Worm (Caenorhabditis elegans) whole organism, L4/young adult: Measurements from ENCODE around the gene T12A7.9.

Source experiments
- W03F9.2 ChIP-seq: fragments of 150-350 bp; optimal IDR thresholded peaks from 2 replicates; lab custom pipeline; 2014; ENCODE audit warnings: missing biosample characterization, missing genetic modification characterization
- dao-5 ChIP-seq: sonication (generic microtip); optimal IDR thresholded peaks from 2 replicates; lab custom pipeline; 2016; ENCODE audit warnings: missing genotype, missing genetic modification characterization, moderate library complexity, missing compliant biosample characterization
- him-1 ChIP-seq: sonication (generic microtip); optimal IDR thresholded peaks from 2 replicates; lab custom pipeline; 2016; ENCODE audit warnings: missing genotype, missing genetic modification reagents, missing genetic modification characterization, missing compliant biosample characterization

DNA sequence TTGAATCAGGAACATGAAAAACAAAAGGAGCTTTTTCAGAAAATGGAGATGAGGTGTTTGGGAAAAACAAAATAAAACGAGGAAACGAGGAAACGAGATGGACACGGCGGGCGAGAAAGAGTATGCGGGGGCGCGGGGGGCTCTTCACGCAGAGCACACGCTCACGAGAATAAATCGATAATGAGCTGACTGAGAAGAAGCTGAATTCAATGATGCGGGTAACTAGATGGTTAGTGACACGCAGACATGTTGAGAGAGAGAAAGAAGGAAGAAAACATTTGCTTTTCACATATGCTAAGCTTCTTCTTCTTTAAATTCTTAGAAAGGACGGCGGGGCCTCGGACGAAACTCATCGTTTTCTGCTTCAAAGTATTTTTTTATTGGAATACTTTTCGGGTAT, 9.7 kb upstream of the T12A7.9 start:
- TF ChIP-seq him-1 (tag; lab: Kevin White, UChicago) (peak; percentile 77), W03F9.2 (tag; lab: Kevin White, UChicago) (no peak), dao-5 (tag; lab: Kevin White, UChicago) (no peak)
